Fruit fly (Drosophila melanogaster) whole organism, larva: Measurements from ENCODE around the gene Ror.

Experiments used
- noc ChIP-seq: fragments of 200-800 bp; sonication (Bioruptor generic); optimal IDR thresholded peaks from 3 replicates; lab custom pipeline; 2019; ENCODE audit warnings: missing biosample characterization, mild to moderate bottlenecking, missing genetic modification characterization, moderate library complexity

Gene Ror

dm6 chr2L:10251592-10251991 lies at the start of gene Ror:
TSS of gene Ror (plus strand) at chr2L:10251843.
- no peak for TF ChIP-seq noc

- TF ChIP-seq noc = peak; percentile 13
Observed at dm6 chr2L:10203933-10204509, 47.6 kb upstream of the Ror start, which contains the start of gene CG34159. TSS of gene CG34159 (minus strand) at chr2L:10204317.

- TF ChIP-seq noc = no peak
Observed at dm6 chr2L:10205940-10206339, 45.7 kb upstream of the Ror start.

dm6 chr2L:10206633-10207162 lies 44.9 kb upstream of the Ror start, which contains the start of gene Snx17:
TSS of gene Snx17 (minus strand) at chr2L:10206961.
- TF ChIP-seq noc = no peak

- TF ChIP-seq noc = no peak
Observed at dm6 chr2L:10208799-10209794, 42.5 kb upstream of the Ror start, which contains the start of gene CG5731. TSS of gene CG5731 (minus strand) at chr2L:10209744.

dm6 chr2L:10210631-10211557 lies 40.7 kb upstream of the Ror start, which contains the start of the genes CG5727 and ath:
TSS of gene CG5727 (minus strand) at chr2L:10210681.
TSS of gene ath (plus strand) at chr2L:10211143.
- TF ChIP-seq noc = no peak

- TF ChIP-seq noc = no peak
Observed at dm6 chr2L:10220010-10220409, 31.6 kb upstream of the Ror start.

dm6 chr2L:10220501-10221386 lies 30.9 kb upstream of the Ror start, which contains the start of the genes Npc1a and Prosalpha6:
TSS of gene Npc1a (minus strand) at chr2L:10221216.
TSS of gene Prosalpha6 (plus strand) at chr2L:10221351.
- no peak for TF ChIP-seq noc

dm6 chr2L:10221387-10221705 lies 30.3 kb upstream of the Ror start:
- no peak for TF ChIP-seq noc

- TF ChIP-seq noc = no peak
Observed at dm6 chr2L:10222550-10223231, 29.0 kb upstream of the Ror start, which contains the start of gene Bcs1. TSS of gene Bcs1 (plus strand) at chr2L:10222657.

- TF ChIP-seq noc = no peak
Observed at dm6 chr2L:10226213-10226723, 25.4 kb upstream of the Ror start.

- no peak for TF ChIP-seq noc
Observed at dm6 chr2L:10226724-10227407, 24.8 kb upstream of the Ror start, which contains the start of gene CG5708. TSS of gene CG5708 (minus strand) at chr2L:10226808.

dm6 chr2L:10230455-10230854 lies 21.2 kb upstream of the Ror start:
- no peak for TF ChIP-seq noc
